Worm (Caenorhabditis elegans): ENCODE measurements around the gene srh-289.

srh-289 gene

ce11 chrV:17826325-17826724 is 32.4 kb upstream of the srh-289 start:
- TF ChIP-seq aha-1 (tag), result peak; percentile 42

- TF ChIP-seq unc-62 (GFP tag; optimal IDR thresholded peaks at IDR 0.05 in 1 of 2) (peak in 1 of 2 experiments; percentile 54), unc-62 (tag; optimal IDR thresholded peaks at IDR 0.05) (no peak), attf-4 (tag; optimal IDR thresholded peaks at IDR 0.05) (no peak), nhr-10 (tag; optimal IDR thresholded peaks at IDR 0.05) (no peak), ceh-28 (tag; optimal IDR thresholded peaks at IDR 0.05) (no peak), daf-16 (GFP tag; optimal IDR thresholded peaks at IDR 0.05) (no peak), daf-16 (tag; optimal IDR thresholded peaks at IDR 0.05) (no peak), ceh-82 (tag; optimal IDR thresholded peaks at IDR 0.05) (no peak), ctbp-1 (GFP tag; IDR thresholded peaks at IDR 0.05) (no peak)
These were observed 30.7 kb upstream of the srh-289 start, which contains the start of gene srh-301 for ce11 chrV:17824610-17825009. srh-301 (plus strand) TSS chrV:17824910.

ce11 chrV:17821805-17822204 is 27.9 kb upstream of the srh-289 start, which contains the start of gene srh-300:
srh-300 (plus strand) TSS chrV:17822105.
- TF ChIP-seq unc-62 (GFP tag; optimal IDR thresholded peaks at IDR 0.05 in 1 of 2) (peak in 1 of 2 experiments; percentile 10), unc-62 (tag; optimal IDR thresholded peaks at IDR 0.05) (no peak), nhr-25 (tag; optimal IDR thresholded peaks at IDR 0.05; ENCODE audit: borderline replicate concordance, insufficient read depth) (no peak), aha-1 (tag) (peak; percentile 17)

DNA sequence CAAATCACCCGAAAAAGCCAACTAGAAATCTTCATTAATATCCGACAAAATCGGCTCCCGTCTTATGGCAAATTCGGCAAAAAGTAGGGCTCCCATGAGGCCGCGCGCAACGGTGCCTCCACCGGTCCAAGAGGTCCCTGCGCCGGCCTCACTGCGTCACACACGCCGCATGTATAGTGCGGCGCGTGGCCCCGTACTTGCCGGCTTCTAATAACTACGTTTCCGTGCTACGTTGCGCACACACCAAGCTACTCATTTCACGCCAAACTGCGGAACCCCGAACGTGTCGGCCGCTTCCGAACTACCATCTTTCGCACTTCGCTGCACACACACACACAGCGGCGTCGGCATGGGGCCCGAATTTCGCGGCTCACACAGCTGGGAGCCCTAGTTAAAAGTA is 25.8 kb upstream of the srh-289 start:
- no peak for TF ChIP-seq egl-27 (tag; optimal IDR thresholded peaks at IDR 0.05)
- no peak for TF ChIP-seq ces-1 (GFP tag; optimal IDR thresholded peaks at IDR 0.05)
- peak; percentile 73 for TF ChIP-seq set-16 (GFP tag; IDR thresholded peaks at IDR 0.05)
- TF ChIP-seq nhr-102 (tag; optimal IDR thresholded peaks at IDR 0.05), result no peak
- TF ChIP-seq rbr-2 (tag; optimal IDR thresholded peaks at IDR 0.05), result no peak
- no peak for TF ChIP-seq nhr-237 (tag; optimal IDR thresholded peaks at IDR 0.05)
- TF ChIP-seq egl-43 (GFP tag; IDR thresholded peaks at IDR 0.05), result peak; percentile 68; the same call in 1 of the 2 replicates
- TF ChIP-seq F49E8.2 (tag; optimal IDR thresholded peaks at IDR 0.05; ENCODE audit: borderline replicate concordance), result no peak
- no peak for TF ChIP-seq arid-1 (GFP tag; conservative IDR thresholded peaks at IDR 0.05)
- TF ChIP-seq zip-11 (GFP tag; IDR thresholded peaks at IDR 0.05), result no peak
- TF ChIP-seq cey-2 (tag; optimal IDR thresholded peaks at IDR 0.05; ENCODE audit: borderline replicate concordance, insufficient read depth), result no peak

- TF ChIP-seq fos-1 (tag; optimal IDR thresholded peaks at IDR 0.05) (no peak), unc-62 (GFP tag; optimal IDR thresholded peaks at IDR 0.05 in 1 of 2) (peak in 1 of 2 experiments; percentile 26), unc-62 (tag; optimal IDR thresholded peaks at IDR 0.05) (no peak), vab-7 (GFP tag; IDR thresholded peaks at IDR 0.05) (no peak), mdt-29 (GFP tag; IDR thresholded peaks at IDR 0.05) (no peak), egl-27 (tag; optimal IDR thresholded peaks at IDR 0.05) (no peak), mxl-2 (GFP tag; conservative IDR thresholded peaks at IDR 0.05) (no peak), zfp-2 (tag; optimal IDR thresholded peaks at IDR 0.05) (no peak), aly-2 (tag; optimal IDR thresholded peaks at IDR 0.05) (no peak), dmd-8 (GFP tag; IDR thresholded peaks at IDR 0.05) (no peak)
These were observed 24.7 kb upstream of the srh-289 start, which contains the start of gene srh-298 for ce11 chrV:17818567-17818966. srh-298 (plus strand) TSS chrV:17818867.

- TF ChIP-seq lir-3 (tag; optimal IDR thresholded peaks at IDR 0.05) (no peak), dpl-1 (GFP tag; optimal IDR thresholded peaks at IDR 0.05) (no peak), egl-43 (GFP tag; IDR thresholded peaks at IDR 0.05) (peak; percentile 57), hlh-30 (tag; optimal IDR thresholded peaks at IDR 0.05; ENCODE audit: insufficient read depth) (no peak), snpc-4 (tag; optimal IDR thresholded peaks at IDR 0.05) (no peak), zag-1 (tag; optimal IDR thresholded peaks at IDR 0.05) (no peak), zip-2 (tag; optimal IDR thresholded peaks at IDR 0.05) (no peak), nhr-237 (tag; optimal IDR thresholded peaks at IDR 0.05) (no peak), saeg-2 (GFP tag; IDR thresholded peaks at IDR 0.05) (0 out of 2 replicates have a peak, but pooled peaks have one; percentile 49), F10B5.3 (tag; optimal IDR thresholded peaks at IDR 0.05) (no peak), lin-15B (tag; optimal IDR thresholded peaks at IDR 0.05) (no peak), nhr-11 (tag; optimal IDR thresholded peaks at IDR 0.05) (no peak), jun-1 (tag; optimal IDR thresholded peaks at IDR 0.05) (no peak), fos-1 (tag; optimal IDR thresholded peaks at IDR 0.05) (no peak), ceh-32 (tag; optimal IDR thresholded peaks at IDR 0.05; ENCODE audit: poor library complexity) (no peak), D1046.2 (GFP tag; IDR thresholded peaks at IDR 0.05) (peak; percentile 50; the same call in 1 of the 2 replicates), ceh-82 (tag; optimal IDR thresholded peaks at IDR 0.05) (no peak), daf-12 (tag; optimal IDR thresholded peaks at IDR 0.05) (no peak), aly-2 (tag; optimal IDR thresholded peaks at IDR 0.05) (no peak)
These were observed 18.2 kb upstream of the srh-289 start for ce11 chrV:17812127-17812526.

Measured in whole organism, L4 larva.